Fruit fly (Drosophila melanogaster) S2 (cell line): Measurements from ENCODE around the gene mahe.

Experiments
- CG8478 ChIP-seq: fragments of >200 bp; optimal IDR thresholded peaks from 2 replicates; lab custom pipeline; 2018
- CTCF ChIP-seq, 2 experiments: fragments of >200 bp; optimal IDR thresholded peaks; 2 replicates each; lab custom pipeline; 2018

dm6 chrX:7973325-7973954, 42.3 kb upstream of the mahe start:
- TF ChIP-seq CG8478 (lab: Kevin White, UChicago) (no peak), CTCF (optimal IDR thresholded peaks at IDR 0.05; lab: Kevin White, UChicago) (no peak)
